Worm (Caenorhabditis elegans): ENCODE results near the gene slc-28.2.

slc-28.2 gene

DNA sequence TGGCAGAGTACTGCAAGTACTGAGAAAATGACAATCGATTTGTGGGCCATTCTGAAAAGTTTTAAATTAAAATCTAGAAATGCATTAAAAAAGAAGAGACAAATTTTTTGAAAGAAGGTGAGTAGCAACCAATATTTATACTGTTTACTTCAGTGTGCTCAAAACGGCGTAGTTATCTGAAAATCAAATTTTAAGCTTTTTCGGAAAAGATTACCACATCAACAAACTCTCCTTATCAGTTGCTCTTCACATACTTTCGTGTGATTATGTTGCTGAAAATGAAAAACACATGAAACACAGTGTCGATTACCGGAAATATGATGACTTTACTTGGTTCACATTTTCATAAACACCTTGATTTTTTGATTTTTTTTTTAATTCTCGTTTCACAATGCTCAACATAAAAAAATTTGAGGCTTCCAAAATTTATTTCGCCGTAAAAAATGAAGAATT, 22.6 kb downstream of the slc-28.2 start, which contains the start of gene lys-7:
TSS of gene lys-7 (minus strand) at position 51 of the 453 bp plus-strand sequence.
- no peak for TF ChIP-seq nhr-28 (tag; optimal IDR thresholded peaks at IDR 0.05)
- TF ChIP-seq bed-3 (GFP tag; optimal IDR thresholded peaks at IDR 0.05): no peak

DNA sequence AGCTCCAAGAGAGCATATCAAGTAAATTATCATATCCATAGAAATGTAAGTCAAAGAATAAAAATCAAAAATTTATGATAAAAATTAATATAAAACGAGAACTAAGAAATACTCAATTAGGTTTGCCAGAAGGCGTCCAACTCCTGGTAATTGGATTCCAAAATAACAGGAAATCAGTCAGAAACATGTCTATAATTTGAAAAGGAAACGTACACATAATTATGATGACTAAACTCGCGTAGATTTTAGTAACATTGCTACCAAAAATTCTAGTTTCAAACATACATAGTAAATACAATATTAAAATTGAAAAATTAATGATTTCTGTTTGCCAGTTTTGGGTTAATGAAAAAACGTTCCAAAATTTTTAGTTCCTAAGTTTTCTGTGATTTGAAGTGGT, 24.7 kb downstream of the slc-28.2 start, which contains the start of gene srbc-33:
TSS of gene srbc-33 (minus strand) at position 101 of the 400 bp plus-strand sequence.
- TF ChIP-seq nhr-237 (tag; optimal IDR thresholded peaks at IDR 0.05): no peak
- no peak for TF ChIP-seq elt-1 (tag; optimal IDR thresholded peaks at IDR 0.05; ENCODE audit: borderline replicate concordance, insufficient read depth)
- no peak for TF ChIP-seq drap-1 (GFP tag; optimal IDR thresholded peaks at IDR 0.05)
- no peak for TF ChIP-seq nhr-28 (tag; optimal IDR thresholded peaks at IDR 0.05)
- no peak for TF ChIP-seq blmp-1 (tag; optimal IDR thresholded peaks at IDR 0.05)
- no peak for TF ChIP-seq mls-2 (tag; optimal IDR thresholded peaks at IDR 0.05)
- no peak for TF ChIP-seq lsy-2 (tag; optimal IDR thresholded peaks at IDR 0.05)
- no peak for TF ChIP-seq unc-120 (tag; optimal IDR thresholded peaks at IDR 0.05; ENCODE audit: poor library complexity, severe bottlenecking)
- TF ChIP-seq zip-8 (tag; optimal IDR thresholded peaks at IDR 0.05): no peak
- no peak for TF ChIP-seq M03D4.4 (tag; optimal IDR thresholded peaks at IDR 0.05)
- TF ChIP-seq nhr-2 (tag; optimal IDR thresholded peaks at IDR 0.05): no peak
- no peak for TF ChIP-seq lin-32 (GFP tag; optimal IDR thresholded peaks at IDR 0.05)
- no peak for TF ChIP-seq mep-1 (tag; optimal IDR thresholded peaks at IDR 0.05)
- no peak for TF ChIP-seq ceh-39 (tag; optimal IDR thresholded peaks at IDR 0.05)
- TF ChIP-seq pha-4 (tag; optimal IDR thresholded peaks at IDR 0.05): no peak
- no peak for TF ChIP-seq nhr-76 (tag; optimal IDR thresholded peaks at IDR 0.05)
- TF ChIP-seq mab-5 (tag; optimal IDR thresholded peaks at IDR 0.05): no peak
- TF ChIP-seq unc-62 (GFP tag; optimal IDR thresholded peaks at IDR 0.05): no peak
- TF ChIP-seq ceh-83 (GFP tag; optimal IDR thresholded peaks at IDR 0.05): no peak
- no peak for TF ChIP-seq snpc-4 (tag; optimal IDR thresholded peaks at IDR 0.05)

DNA sequence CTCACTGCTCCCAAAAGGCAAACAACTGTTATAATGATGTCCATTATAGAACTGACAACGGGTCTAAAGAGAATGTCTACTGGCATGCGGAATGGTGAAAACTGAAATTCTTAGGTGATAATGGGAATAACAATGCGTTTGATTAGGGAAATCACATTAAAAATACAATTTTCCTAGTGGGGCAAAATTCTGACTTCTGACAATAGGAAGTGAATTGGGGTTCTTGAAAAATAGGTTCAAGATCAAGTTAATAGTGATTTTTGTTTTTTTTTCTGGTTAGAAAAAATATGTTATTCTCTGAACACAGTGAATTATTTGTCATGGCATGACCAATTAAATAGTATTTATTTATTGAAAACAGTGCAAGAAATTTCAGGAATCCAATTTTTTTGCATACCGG, 26.8 kb downstream of the slc-28.2 start, which contains the start of gene srbc-32:
TSS of gene srbc-32 (minus strand) at position 101 of the 400 bp plus-strand sequence.
- no peak for TF ChIP-seq ztf-11 (tag; optimal IDR thresholded peaks at IDR 0.05)
- TF ChIP-seq M03D4.4 (tag; optimal IDR thresholded peaks at IDR 0.05): no peak
- no peak for TF ChIP-seq unc-62 (GFP tag; optimal IDR thresholded peaks at IDR 0.05)
- TF ChIP-seq nhr-76 (tag; optimal IDR thresholded peaks at IDR 0.05): no peak
- no peak for TF ChIP-seq lin-13 (tag; optimal IDR thresholded peaks at IDR 0.05)
- TF ChIP-seq nhr-2 (tag; optimal IDR thresholded peaks at IDR 0.05): no peak
- TF ChIP-seq nhr-28 (tag; optimal IDR thresholded peaks at IDR 0.05): no peak
- no peak for TF ChIP-seq nhr-12 (tag; optimal IDR thresholded peaks at IDR 0.05)
- TF ChIP-seq elt-1 (tag; optimal IDR thresholded peaks at IDR 0.05; ENCODE audit: borderline replicate concordance, insufficient read depth): no peak
- no peak for TF ChIP-seq flh-1 (GFP tag; optimal IDR thresholded peaks at IDR 0.05)
- no peak for TF ChIP-seq mls-2 (tag; optimal IDR thresholded peaks at IDR 0.05)
- no peak for TF ChIP-seq sptf-1 (tag; optimal IDR thresholded peaks at IDR 0.05)

DNA sequence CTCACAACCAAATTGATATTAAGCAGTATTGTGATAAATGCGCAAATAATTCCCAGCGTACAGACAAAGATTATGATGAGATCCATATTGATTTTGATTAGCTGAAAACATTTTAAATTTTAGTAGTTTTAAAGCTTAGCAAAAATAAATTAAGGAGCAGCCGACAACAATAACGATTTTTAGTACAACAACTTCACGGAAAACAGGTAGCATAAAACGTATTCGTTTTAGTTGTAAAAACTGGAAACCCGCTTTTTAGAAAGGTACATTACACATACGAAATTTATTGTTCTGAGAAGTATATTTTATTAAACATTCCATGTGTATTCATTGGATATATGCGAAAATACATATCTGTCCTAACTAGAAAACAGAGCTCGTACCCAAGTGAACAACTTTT, 30.4 kb downstream of the slc-28.2 start, which contains the start of gene srbc-36:
TSS of gene srbc-36 (minus strand) at position 101 of the 400 bp plus-strand sequence.
- TF ChIP-seq lin-13 (tag; optimal IDR thresholded peaks at IDR 0.05): no peak
- TF ChIP-seq tbx-8 (GFP tag; optimal IDR thresholded peaks at IDR 0.05): no peak
- TF ChIP-seq ces-1 (GFP tag; optimal IDR thresholded peaks at IDR 0.05): no peak
- TF ChIP-seq ceh-43 (GFP tag; optimal IDR thresholded peaks at IDR 0.05): no peak
- no peak for TF ChIP-seq ztf-11 (tag; optimal IDR thresholded peaks at IDR 0.05)
- no peak for TF ChIP-seq hlh-1 (tag; optimal IDR thresholded peaks at IDR 0.05)
- TF ChIP-seq ham-2 (GFP tag; optimal IDR thresholded peaks at IDR 0.05): no peak
- no peak for TF ChIP-seq lsy-2 (tag; optimal IDR thresholded peaks at IDR 0.05)
- TF ChIP-seq cnd-1 (tag; optimal IDR thresholded peaks at IDR 0.05): no peak
- no peak for TF ChIP-seq mls-2 (tag; optimal IDR thresholded peaks at IDR 0.05)
- no peak for TF ChIP-seq nhr-12 (tag; optimal IDR thresholded peaks at IDR 0.05)
- TF ChIP-seq snpc-4 (tag; optimal IDR thresholded peaks at IDR 0.05): no peak

DNA sequence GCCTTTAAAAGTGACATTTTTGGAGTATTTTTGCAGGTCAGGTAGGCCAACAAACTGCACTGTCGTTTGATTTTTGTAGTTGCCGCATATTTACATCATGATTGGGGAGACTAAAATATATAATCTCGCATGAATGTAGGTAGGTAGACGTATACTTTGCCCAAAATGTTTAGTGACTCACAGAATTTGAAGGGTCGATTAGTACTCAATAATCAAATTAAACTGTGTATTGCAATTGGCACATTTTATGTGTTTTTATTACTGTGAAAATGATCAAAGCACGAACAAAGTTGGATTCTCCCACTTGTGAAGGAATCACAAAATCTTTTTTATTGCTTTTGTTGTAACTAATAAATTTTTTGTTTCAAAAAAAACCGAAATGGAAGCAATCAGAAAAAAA, 36.9 kb downstream of the slc-28.2 start, which contains the start of gene C07G3.15:
TSS of gene C07G3.15 (minus strand) at position 101 of the 400 bp plus-strand sequence.
- no peak for TF ChIP-seq blmp-1 (tag; optimal IDR thresholded peaks at IDR 0.05)
- no peak for TF ChIP-seq ztf-11 (tag; optimal IDR thresholded peaks at IDR 0.05)
- TF ChIP-seq zip-8 (tag; optimal IDR thresholded peaks at IDR 0.05): no peak
- TF ChIP-seq unc-39 (tag; optimal IDR thresholded peaks at IDR 0.05): no peak
- TF ChIP-seq mab-5 (tag; optimal IDR thresholded peaks at IDR 0.05): no peak
- TF ChIP-seq unc-62 (GFP tag; optimal IDR thresholded peaks at IDR 0.05): no peak
- no peak for TF ChIP-seq snpc-4 (tag; optimal IDR thresholded peaks at IDR 0.05)
- TF ChIP-seq sem-2 (GFP tag; optimal IDR thresholded peaks at IDR 0.05): no peak
- TF ChIP-seq hlh-1 (tag; optimal IDR thresholded peaks at IDR 0.05): no peak
- TF ChIP-seq drap-1 (GFP tag; optimal IDR thresholded peaks at IDR 0.05): no peak
- TF ChIP-seq flh-1 (GFP tag; optimal IDR thresholded peaks at IDR 0.05): no peak

Measured in whole organism, mixed stage, embryonic.